Worm (Caenorhabditis elegans) whole organism, early embryonic: ENCODE data around the gene fbxb-7.
"Not testable (repeated sequence)": the region's sequence is repeated elsewhere in the genome, so short reads cannot be mapped to it uniquely, and the experiment has no call there.

ENCODE experiments used
- F13C5.2 ChIP-seq: sonication (generic microtip); optimal IDR thresholded peaks from 2 replicates; lab custom pipeline; 2017; ENCODE audit warnings: mild to moderate bottlenecking, missing genetic modification characterization, inconsistent platforms, missing compliant biosample characterization
- ama-1 ChIP-seq: fragments of 150-350 bp; optimal IDR thresholded peaks from 2 replicates; lab custom pipeline; 2014
- ceh-36 ChIP-seq: sonication (generic microtip); optimal IDR thresholded peaks from 2 replicates; lab custom pipeline; 2016; ENCODE audit warnings: missing genetic modification characterization, inconsistent platforms, missing compliant biosample characterization
- flt-1 ChIP-seq: fragments of 200-800 bp; sonication (Bioruptor generic); IDR thresholded peaks from 2 replicates; pipeline ENCODE4 v1.3.6; 2022; ENCODE audit warnings: missing genetic modification characterization, missing compliant biosample characterization
- hmg-4 ChIP-seq: fragments of 200-800 bp; sonication (Bioruptor generic); optimal IDR thresholded peaks from 2 replicates; lab custom pipeline; 2018; ENCODE audit warnings: mild to moderate bottlenecking, missing genetic modification characterization, missing compliant biosample characterization
- scrt-1 ChIP-seq: fragments of 200-800 bp; sonication (Bioruptor generic); IDR thresholded peaks from 2 replicates; pipeline ENCODE4 v1.3.6; 2022; ENCODE audit warnings: missing genetic modification characterization, missing compliant biosample characterization
- tbx-11 ChIP-seq: fragments of 200-800 bp; sonication (Bioruptor generic); IDR thresholded peaks from 2 replicates; pipeline ENCODE4 v1.3.6; 2022; ENCODE audit warnings: missing genetic modification characterization, missing compliant biosample characterization

DNA sequence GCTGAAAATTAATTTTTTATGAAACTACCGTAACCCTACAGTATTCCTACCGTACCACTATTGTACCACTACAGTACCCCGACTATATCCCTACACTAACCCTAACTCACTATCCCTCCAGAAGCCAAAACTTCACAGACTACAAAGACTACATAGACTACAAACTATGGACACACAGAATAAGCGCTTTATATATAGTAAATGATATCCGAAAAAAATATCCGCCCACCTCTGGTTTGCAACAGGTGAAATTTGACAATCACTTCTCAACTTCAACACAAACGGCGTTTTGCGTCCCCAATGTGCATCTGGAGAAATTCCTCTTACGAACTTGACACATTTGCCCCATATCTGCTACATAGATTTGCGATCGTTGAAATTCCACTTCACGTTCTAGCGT, 32.7 kb downstream of the fbxb-7 start, which contains the start of gene srh-132:
- TF ChIP-seq ama-1 (lab: Kevin White, UChicago); hmg-4; scrt-1; ceh-36 (tag; lab: Kevin White, UChicago); F13C5.2 (tag; lab: Kevin White, UChicago); flt-1; tbx-11: not testable (repeated sequence)
